Worm (Caenorhabditis elegans) whole organism, L4/young adult: ENCODE results near the gene ZK666.1.

Experiments used
- W03F9.2 ChIP-seq: fragments of 150-350 bp; optimal IDR thresholded peaks from 2 replicates; lab custom pipeline; 2014; ENCODE audit warnings: missing biosample characterization, missing genetic modification characterization
- dao-5 ChIP-seq: sonication (generic microtip); optimal IDR thresholded peaks from 2 replicates; lab custom pipeline; 2016; ENCODE audit warnings: missing genotype, missing genetic modification characterization, moderate library complexity, missing compliant biosample characterization

- TF ChIP-seq dao-5 (no peak), W03F9.2 (tag; lab: Kevin White, UChicago) (no peak)
Observed at ce11 chrII:10446814-10447213, 24.3 kb downstream of the ZK666.1 start.
